Worm (Caenorhabditis elegans): ENCODE measurements around the gene wht-8.

The wht-8 gene

ce11 chrIII:11251718-11252441 lies 33.3 kb downstream of the wht-8 start, which contains the start of gene Y47D3A.32 (continued):
- no peak for TF ChIP-seq lin-29 (GFP tag; IDR thresholded peaks at IDR 0.05)
- peak; percentile 33 for TF ChIP-seq mep-1 (tag; optimal IDR thresholded peaks at IDR 0.05)
- TF ChIP-seq php-3 (GFP tag; IDR thresholded peaks at IDR 0.05) = no peak
- TF ChIP-seq nhr-6 (tag; optimal IDR thresholded peaks at IDR 0.05) = no peak
- 0 out of 2 replicates have a peak, but pooled peaks have one; percentile 26 for TF ChIP-seq ctbp-1 (GFP tag; IDR thresholded peaks at IDR 0.05)
- TF ChIP-seq nhr-42 (GFP tag; IDR thresholded peaks at IDR 0.05) = no peak
- 0 out of 2 replicates have a peak, but pooled peaks have one; percentile 56 for TF ChIP-seq lim-7 (GFP tag; IDR thresholded peaks at IDR 0.05)
- TF ChIP-seq ama-1 (optimal IDR thresholded peaks at IDR 0.05) = no peak
- no peak for TF ChIP-seq nhr-25 (tag; optimal IDR thresholded peaks at IDR 0.05; ENCODE audit: borderline replicate concordance, insufficient read depth)
- no peak for TF ChIP-seq skn-1 (tag; optimal IDR thresholded peaks at IDR 0.05)
- no peak for TF ChIP-seq F44E2.7 (GFP tag; IDR thresholded peaks at IDR 0.05)
- no peak for TF ChIP-seq gei-8 (GFP tag; optimal IDR thresholded peaks at IDR 0.05)
- no peak for TF ChIP-seq T20F7.1 (GFP tag; optimal IDR thresholded peaks at IDR 0.05)
- no peak for TF ChIP-seq dmd-8 (GFP tag; IDR thresholded peaks at IDR 0.05)
- no peak for TF ChIP-seq cey-2 (tag; optimal IDR thresholded peaks at IDR 0.05; ENCODE audit: borderline replicate concordance, insufficient read depth)
- no peak for TF ChIP-seq nhr-28 (tag; optimal IDR thresholded peaks at IDR 0.05)
- no peak for TF ChIP-seq mxl-3 (GFP tag; optimal IDR thresholded peaks at IDR 0.05)
- no peak for TF ChIP-seq D1046.2 (GFP tag; IDR thresholded peaks at IDR 0.05)
- no peak for TF ChIP-seq ces-1 (GFP tag; optimal IDR thresholded peaks at IDR 0.05)
- TF ChIP-seq lsy-2 (tag; optimal IDR thresholded peaks at IDR 0.05) = no peak
- TF ChIP-seq mdt-29 (GFP tag; IDR thresholded peaks at IDR 0.05) = no peak

ce11 chrIII:11255072-11255471 lies 36.5 kb downstream of the wht-8 start:
- TF ChIP-seq T20F7.1 (GFP tag; optimal IDR thresholded peaks at IDR 0.05) = peak; percentile 8
- TF ChIP-seq unc-62 (GFP tag; optimal IDR thresholded peaks at IDR 0.05 in 1 of 2) = peak in 1 of 2 experiments; percentile 21
- TF ChIP-seq unc-62 (tag; optimal IDR thresholded peaks at IDR 0.05) = no peak
- TF ChIP-seq mep-1 (tag; optimal IDR thresholded peaks at IDR 0.05) = peak; percentile 27
- no peak for TF ChIP-seq nhr-25 (tag; optimal IDR thresholded peaks at IDR 0.05; ENCODE audit: borderline replicate concordance, insufficient read depth)
- TF ChIP-seq aha-1 (tag) = peak; percentile 17
- TF ChIP-seq hlh-30 (tag; optimal IDR thresholded peaks at IDR 0.05; ENCODE audit: insufficient read depth) = peak; percentile 58
- no peak for TF ChIP-seq spr-3 (GFP tag; optimal IDR thresholded peaks at IDR 0.05)
- no peak for TF ChIP-seq hif-1 (tag; optimal IDR thresholded peaks at IDR 0.05)
- TF ChIP-seq dmd-6 (GFP tag; IDR thresholded peaks at IDR 0.05) = 0 out of 2 replicates have a peak, but pooled peaks have one; percentile 11
- TF ChIP-seq dve-1 (tag; optimal IDR thresholded peaks at IDR 0.05; ENCODE audit: insufficient read depth) = peak; percentile 22
- TF ChIP-seq nhr-28 (tag; optimal IDR thresholded peaks at IDR 0.05) = peak; percentile 12

- TF ChIP-seq lin-38 (GFP tag; IDR thresholded peaks at IDR 0.05) (no peak), skn-1 (tag; optimal IDR thresholded peaks at IDR 0.05) (no peak), nhr-48 (tag; optimal IDR thresholded peaks at IDR 0.05) (peak; percentile 21), unc-62 (GFP tag; optimal IDR thresholded peaks at IDR 0.05 in 1 of 2) (peak in 1 of 2 experiments; percentile 46), unc-62 (tag; optimal IDR thresholded peaks at IDR 0.05) (no peak), nhr-77 (tag; optimal IDR thresholded peaks at IDR 0.05) (no peak), set-16 (GFP tag; IDR thresholded peaks at IDR 0.05) (no peak), lsy-2 (tag; optimal IDR thresholded peaks at IDR 0.05) (no peak), ceh-62 (tag; optimal IDR thresholded peaks at IDR 0.05) (no peak), dmd-6 (GFP tag; IDR thresholded peaks at IDR 0.05) (no peak), mep-1 (tag; optimal IDR thresholded peaks at IDR 0.05) (peak; percentile 7), pqm-1 (tag; optimal IDR thresholded peaks at IDR 0.05) (no peak), hlh-30 (tag; optimal IDR thresholded peaks at IDR 0.05; ENCODE audit: insufficient read depth) (peak; percentile 22), T20F7.1 (GFP tag; optimal IDR thresholded peaks at IDR 0.05) (peak; percentile 25), hlh-11 (tag; optimal IDR thresholded peaks at IDR 0.05) (peak; percentile 23), hmg-1.1 (GFP tag; IDR thresholded peaks at IDR 0.05) (no peak), ceh-32 (tag; optimal IDR thresholded peaks at IDR 0.05; ENCODE audit: poor library complexity) (no peak), daf-16 (GFP tag; optimal IDR thresholded peaks at IDR 0.05) (no peak), daf-16 (tag; optimal IDR thresholded peaks at IDR 0.05) (no peak), lin-29 (GFP tag; IDR thresholded peaks at IDR 0.05) (no peak), dve-1 (tag; optimal IDR thresholded peaks at IDR 0.05; ENCODE audit: insufficient read depth) (peak; percentile 19), vab-7 (GFP tag; IDR thresholded peaks at IDR 0.05) (no peak)
Measured at ce11 chrIII:11262089-11262488, 43.5 kb downstream of the wht-8 start.
